Worm (Caenorhabditis elegans): ENCODE data around the gene ceph-41.

ce11 chrIV:8080782-8081181 lies 46.2 kb upstream of the ceph-41 start:
- TF ChIP-seq mep-1 (tag; optimal IDR thresholded peaks at IDR 0.05) (no peak), lin-15B (tag; optimal IDR thresholded peaks at IDR 0.05) (no peak), nhr-6 (tag; optimal IDR thresholded peaks at IDR 0.05) (no peak), zag-1 (tag; optimal IDR thresholded peaks at IDR 0.05) (no peak), jun-1 (tag; optimal IDR thresholded peaks at IDR 0.05) (no peak), ceh-82 (tag; optimal IDR thresholded peaks at IDR 0.05) (no peak), ces-1 (GFP tag; optimal IDR thresholded peaks at IDR 0.05) (no peak), nhr-77 (tag; optimal IDR thresholded peaks at IDR 0.05) (no peak), nhr-11 (tag; optimal IDR thresholded peaks at IDR 0.05) (no peak), ceh-32 (tag; optimal IDR thresholded peaks at IDR 0.05; ENCODE audit: poor library complexity) (no peak), ztf-11 (tag; optimal IDR thresholded peaks at IDR 0.05) (no peak), unc-39 (tag; optimal IDR thresholded peaks at IDR 0.05) (no peak), mxl-3 (GFP tag; optimal IDR thresholded peaks at IDR 0.05) (no peak), unc-62 (GFP tag; optimal IDR thresholded peaks at IDR 0.05 in 1 of 2) (no peak), unc-62 (tag; optimal IDR thresholded peaks at IDR 0.05) (no peak)
